Fruit fly (Drosophila melanogaster): Measurements from ENCODE around the gene CG11247.

The CG11247 gene

dm6 chr3L:21706144-21706926, 22.3 kb downstream of the CG11247 start, which contains the start of gene CG32447 (continued):
- no peak for TF ChIP-seq CG4707 (GFP tag; optimal IDR thresholded peaks at IDR 0.05)
- no peak for TF ChIP-seq CG31441 (GFP tag; IDR thresholded peaks at IDR 0.05)
- no peak for TF ChIP-seq Optix (GFP tag; IDR thresholded peaks at IDR 0.05)
- no peak for TF ChIP-seq CG12299 (tag; optimal IDR thresholded peaks at IDR 0.05)
- no peak for TF ChIP-seq disco-r (GFP tag; optimal IDR thresholded peaks at IDR 0.05)
- no peak for TF ChIP-seq CG31224 (GFP tag; IDR thresholded peaks at IDR 0.05)
- TF ChIP-seq HmgD (GFP tag; optimal IDR thresholded peaks at IDR 0.05), result no peak
- no peak for TF ChIP-seq ci (GFP tag; IDR thresholded peaks at IDR 0.05)
- TF ChIP-seq ranshi (GFP tag; IDR thresholded peaks at IDR 0.05), result no peak
- no peak for TF ChIP-seq slp2 (GFP tag; optimal IDR thresholded peaks at IDR 0.05)
- TF ChIP-seq CG4854 (GFP tag; optimal IDR thresholded peaks at IDR 0.05), result no peak
- no peak for TF ChIP-seq HmgZ (tag; optimal IDR thresholded peaks at IDR 0.05)
- TF ChIP-seq z (GFP tag; IDR thresholded peaks at IDR 0.05), result no peak
- TF ChIP-seq CG4617 (GFP tag; optimal IDR thresholded peaks at IDR 0.05; ENCODE audit: borderline replicate concordance), result no peak
- TF ChIP-seq Kr (GFP tag; optimal IDR thresholded peaks at IDR 0.05), result no peak
- no peak for TF ChIP-seq Nf-YC (tag; optimal IDR thresholded peaks at IDR 0.05)
- no peak for TF ChIP-seq so (GFP tag; IDR thresholded peaks at IDR 0.05)
- TF ChIP-seq CG8290 (GFP tag; optimal IDR thresholded peaks at IDR 0.05), result no peak
- no peak for TF ChIP-seq CG8290 (tag; optimal IDR thresholded peaks at IDR 0.05)
- TF ChIP-seq odd (GFP tag; optimal IDR thresholded peaks at IDR 0.05), result no peak
- TF ChIP-seq CG4424 (GFP tag; optimal IDR thresholded peaks at IDR 0.05), result no peak
- peak; percentile 23 for TF ChIP-seq Ets65A (GFP tag)
- no peak for TF ChIP-seq pan (optimal IDR thresholded peaks at IDR 0.05)
- TF ChIP-seq pan (GFP tag; optimal IDR thresholded peaks at IDR 0.05 in 1 of 2, IDR thresholded peaks at IDR 0.05 in 1 of 2), result no peak
- TF ChIP-seq Opbp (GFP tag; IDR thresholded peaks at IDR 0.05; ENCODE audit: partially characterized antibody), result peak; percentile 44; the same call in 1 of the 3 replicates
- no peak for TF ChIP-seq Dad (GFP tag; optimal IDR thresholded peaks at IDR 0.05)
- no peak for TF ChIP-seq CG7987 (GFP tag; optimal IDR thresholded peaks at IDR 0.05)
- TF ChIP-seq stwl (tag; optimal IDR thresholded peaks at IDR 0.05), result no peak
- no peak for TF ChIP-seq CG10209 (GFP tag; optimal IDR thresholded peaks at IDR 0.05)
- 0 out of 2 replicates have a peak, but pooled peaks have one; percentile 26 for TF ChIP-seq CG1024 (GFP tag; IDR thresholded peaks at IDR 0.05)
- no peak for TF ChIP-seq wek (GFP tag; optimal IDR thresholded peaks at IDR 0.05)
- peak; percentile 29 for TF ChIP-seq Tbp (GFP tag; optimal IDR thresholded peaks at IDR 0.05)
- TF ChIP-seq unc-4 (GFP tag; IDR thresholded peaks at IDR 0.05; ENCODE audit: partially characterized antibody), result no peak
- no peak for TF ChIP-seq nau (GFP tag; optimal IDR thresholded peaks at IDR 0.05)
- TF ChIP-seq Neu2 (GFP tag; optimal IDR thresholded peaks at IDR 0.05; ENCODE audit: borderline replicate concordance), result no peak
- TF ChIP-seq lov (optimal IDR thresholded peaks at IDR 0.05), result no peak
- no peak for TF ChIP-seq lov (GFP tag; IDR thresholded peaks at IDR 0.05)
- TF ChIP-seq fd64A (GFP tag; optimal IDR thresholded peaks at IDR 0.05), result no peak
- no peak for TF ChIP-seq grn (GFP tag; optimal IDR thresholded peaks at IDR 0.05)
- TF ChIP-seq CG8089 (GFP tag; optimal IDR thresholded peaks at IDR 0.05), result no peak
- TF ChIP-seq CG12391 (tag; optimal IDR thresholded peaks at IDR 0.05), result no peak
- TF ChIP-seq zfh1 (GFP tag; IDR thresholded peaks at IDR 0.05), result 0 out of 3 replicates have a peak, but pooled peaks have one; percentile 17
- TF ChIP-seq ato (GFP tag; IDR thresholded peaks at IDR 0.05; ENCODE audit: partially characterized antibody), result no peak
- TF ChIP-seq Jarid2 (GFP tag; optimal IDR thresholded peaks at IDR 0.05), result peak; percentile 82
- TF ChIP-seq ac (GFP tag; optimal IDR thresholded peaks at IDR 0.05), result no peak
- TF ChIP-seq CG4820 (GFP tag; optimal IDR thresholded peaks at IDR 0.05), result peak; percentile 16
- no peak for TF ChIP-seq Gsc (GFP tag; IDR thresholded peaks at IDR 0.05)
- no peak for TF ChIP-seq Hsf (GFP tag; optimal IDR thresholded peaks at IDR 0.05)
- 0 out of 2 replicates have a peak, but pooled peaks have one; percentile 13 for TF ChIP-seq CG42726 (GFP tag; IDR thresholded peaks at IDR 0.05; ENCODE audit: partially characterized antibody)
- TF ChIP-seq insv (GFP tag; optimal IDR thresholded peaks at IDR 0.05), result peak in 1 of 2 experiments; percentile 78
